Worm (Caenorhabditis elegans) whole organism, L4 larva: ENCODE measurements around the gene nhr-127.

Experiments
- F26F4.8 ChIP-seq: fragments of 200-800 bp; sonication (Bioruptor generic); conservative IDR thresholded peaks from 2 replicates; pipeline ENCODE4 v1.3.6; 2022; ENCODE audit warnings: missing genetic modification characterization, missing compliant biosample characterization
- R02D3.7 ChIP-seq: fragments of 150-350 bp; sonication (generic microtip); optimal IDR thresholded peaks from 3 replicates; lab custom pipeline; 2014; ENCODE audit warnings: missing biosample characterization, missing genetic modification characterization
- T20F7.1 ChIP-seq: fragments of 200-800 bp; sonication (Bioruptor generic); optimal IDR thresholded peaks from 2 replicates; lab custom pipeline; 2018; ENCODE audit warnings: mild to moderate bottlenecking, missing genetic modification characterization, missing compliant biosample characterization
- T26A8.4 ChIP-seq: fragments of 200-800 bp; sonication (Bioruptor generic); IDR thresholded peaks from 2 replicates; pipeline ENCODE4 v1.3.6; 2022; ENCODE audit warnings: missing genetic modification characterization, missing compliant biosample characterization
- Y105C5A.15 ChIP-seq: fragments of 200-800 bp; sonication (Bioruptor generic); IDR thresholded peaks from 2 replicates; pipeline ENCODE4 v1.3.6; 2022; ENCODE audit warnings: missing genetic modification characterization, missing compliant biosample characterization
- Y48G9A.11 ChIP-seq: fragments of 200-800 bp; sonication (Bioruptor generic); IDR thresholded peaks from 2 replicates; pipeline ENCODE4 v1.3.6; 2022; ENCODE audit warnings: missing genetic modification reagents, missing genetic modification characterization, missing compliant biosample characterization
- Y75B8A.6 ChIP-seq: fragments of 200-800 bp; sonication (Bioruptor generic); IDR thresholded peaks from 2 replicates; pipeline ENCODE4 v1.3.6; 2022; ENCODE audit warnings: missing genetic modification reagents, missing genetic modification characterization, missing compliant biosample characterization
- ZK337.2 ChIP-seq: fragments of 200-800 bp; sonication (Bioruptor generic); IDR thresholded peaks from 2 replicates; pipeline ENCODE4 v1.3.6; 2022; ENCODE audit warnings: missing genetic modification reagents, missing genetic modification characterization, missing compliant biosample characterization
- aly-2 ChIP-seq: sonication (generic microtip); optimal IDR thresholded peaks from 2 replicates; lab custom pipeline; 2018; ENCODE audit warnings: missing biosample characterization, missing genetic modification characterization
- ama-1 ChIP-seq: fragments of 150-350 bp; optimal IDR thresholded peaks from 2 replicates; lab custom pipeline; 2014; ENCODE audit warnings: inconsistent platforms, mixed read lengths
- ceh-20 ChIP-seq: fragments of 200-800 bp; sonication (Bioruptor generic); IDR thresholded peaks from 2 replicates; pipeline ENCODE4 v1.3.6; 2022; ENCODE audit warnings: missing genetic modification reagents, missing genetic modification characterization, missing compliant biosample characterization
- ces-1 ChIP-seq: fragments of 150-350 bp; sonication (generic microtip); optimal IDR thresholded peaks from 4 replicates; lab custom pipeline; 2014; ENCODE audit warnings: missing biosample characterization, missing genetic modification reagents, missing genetic modification characterization
- ctbp-1 ChIP-seq: fragments of 200-800 bp; sonication (Bioruptor generic); IDR thresholded peaks from 2 replicates; pipeline ENCODE4 v1.3.6; 2022; ENCODE audit warnings: missing genetic modification reagents, missing genetic modification characterization, missing compliant biosample characterization
- daf-12 ChIP-seq: fragments of 150-350 bp; optimal IDR thresholded peaks from 2 replicates; lab custom pipeline; 2014; ENCODE audit warnings: missing biosample characterization, missing genetic modification reagents, missing genetic modification characterization
- daf-16 ChIP-seq, 3 experiments: sonication (generic microtip); optimal IDR thresholded peaks; 2 replicates each; lab custom pipeline; 2016 to 2017; ENCODE audit warnings: missing genetic modification characterization in 3 of 3, missing genetic modification reagents in 3 of 3, mild to moderate bottlenecking in 2 of 3, missing compliant biosample characterization in 2 of 3, missing biosample characterization in 1 of 3, moderate library complexity in 1 of 3
- daf-19 ChIP-seq: fragments of 200-800 bp; sonication (Bioruptor generic); conservative IDR thresholded peaks from 2 replicates; pipeline ENCODE4 v1.3.6; 2022; ENCODE audit warnings: missing genetic modification characterization, missing compliant biosample characterization
- dmd-6 ChIP-seq: fragments of 200-800 bp; sonication (Bioruptor generic); IDR thresholded peaks from 2 replicates; pipeline ENCODE4 v1.3.6; 2022; ENCODE audit warnings: missing genetic modification reagents, missing genetic modification characterization, missing compliant biosample characterization
- dpl-1 ChIP-seq: fragments of 150-350 bp; optimal IDR thresholded peaks from 2 replicates; lab custom pipeline; 2014; ENCODE audit warnings: missing biosample characterization, missing genetic modification reagents, missing genetic modification characterization
- dve-1 ChIP-seq: sonication (generic microtip); optimal IDR thresholded peaks from 2 replicates; lab custom pipeline; 2017; ENCODE audit warnings: antibody characterized with exemption, mild to moderate bottlenecking, missing genetic modification characterization, missing compliant biosample characterization; ENCODE audit not compliant: insufficient read depth
- egl-43 ChIP-seq: fragments of 200-800 bp; sonication (Bioruptor generic); IDR thresholded peaks from 2 replicates; pipeline ENCODE4 v1.3.6; 2022; ENCODE audit warnings: missing genetic modification reagents, missing genetic modification characterization, missing compliant biosample characterization
- hlh-30 ChIP-seq: sonication (generic microtip); optimal IDR thresholded peaks from 2 replicates; lab custom pipeline; 2017; ENCODE audit warnings: antibody characterized with exemption, mild to moderate bottlenecking, missing genetic modification characterization, missing compliant biosample characterization; ENCODE audit not compliant: insufficient read depth
- hmg-1.1 ChIP-seq: fragments of 200-800 bp; sonication (Bioruptor generic); IDR thresholded peaks from 2 replicates; pipeline ENCODE4 v1.3.6; 2022; ENCODE audit warnings: missing genetic modification reagents, missing genetic modification characterization, missing compliant biosample characterization
- lin-1 ChIP-seq: fragments of 200-800 bp; sonication (Bioruptor generic); IDR thresholded peaks from 2 replicates; pipeline ENCODE4 v1.3.6; 2022; ENCODE audit warnings: missing genetic modification reagents, missing genetic modification characterization, missing compliant biosample characterization
- madf-9 ChIP-seq: fragments of 200-800 bp; sonication (Bioruptor generic); conservative IDR thresholded peaks from 2 replicates; pipeline ENCODE4 v1.3.6; 2022; ENCODE audit warnings: missing genetic modification reagents, missing genetic modification characterization, missing compliant biosample characterization
- mep-1 ChIP-seq: fragments of 150-350 bp; sonication (generic microtip); optimal IDR thresholded peaks from 3 replicates; lab custom pipeline; 2014; ENCODE audit warnings: missing biosample characterization, missing genetic modification characterization
- mes-2 ChIP-seq: sonication (generic microtip); optimal IDR thresholded peaks from 2 replicates; lab custom pipeline; 2016; ENCODE audit warnings: missing genotype, mild to moderate bottlenecking, missing genetic modification characterization, missing compliant biosample characterization; ENCODE audit not compliant: poor library complexity, severe bottlenecking
- mxl-2 ChIP-seq: fragments of 200-800 bp; sonication (Bioruptor generic); conservative IDR thresholded peaks from 2 replicates; pipeline ENCODE4 v1.3.6; 2022; ENCODE audit warnings: missing genetic modification reagents, missing genetic modification characterization, missing compliant biosample characterization
- nhr-237 ChIP-seq: sonication (generic microtip); optimal IDR thresholded peaks from 2 replicates; lab custom pipeline; 2017; ENCODE audit warnings: missing biosample characterization, missing genetic modification characterization
- nhr-25 ChIP-seq: sonication (generic microtip); optimal IDR thresholded peaks from 2 replicates; lab custom pipeline; 2017; ENCODE audit warnings: missing genetic modification characterization, mild to moderate bottlenecking, missing compliant biosample characterization, antibody characterized with exemption, moderate library complexity, borderline replicate concordance; ENCODE audit not compliant: insufficient read depth
- nhr-76 ChIP-seq: fragments of 150-350 bp; optimal IDR thresholded peaks from 2 replicates; lab custom pipeline; 2014; ENCODE audit warnings: missing biosample characterization, missing genetic modification characterization
- saeg-2 ChIP-seq: fragments of 200-800 bp; sonication (Bioruptor generic); IDR thresholded peaks from 2 replicates; pipeline ENCODE4 v1.3.6; 2022; ENCODE audit warnings: missing genetic modification reagents, missing genetic modification characterization, missing compliant biosample characterization
- sdz-12 ChIP-seq: fragments of 200-800 bp; sonication (Bioruptor generic); optimal IDR thresholded peaks from 2 replicates; lab custom pipeline; 2018; ENCODE audit warnings: mild to moderate bottlenecking, missing genetic modification characterization, missing compliant biosample characterization
- set-16 ChIP-seq: fragments of 200-800 bp; sonication (Bioruptor generic); IDR thresholded peaks from 2 replicates; pipeline ENCODE4 v1.3.6; 2022; ENCODE audit warnings: missing genetic modification reagents, missing genetic modification characterization, missing compliant biosample characterization
- skn-1 ChIP-seq: fragments of 150-350 bp; optimal IDR thresholded peaks from 2 replicates; lab custom pipeline; 2014; ENCODE audit warnings: missing biosample characterization, missing genetic modification characterization
- vab-7 ChIP-seq: fragments of 200-800 bp; sonication (Bioruptor generic); IDR thresholded peaks from 2 replicates; pipeline ENCODE4 v1.3.6; 2022; ENCODE audit warnings: missing genetic modification reagents, missing genetic modification characterization, missing compliant biosample characterization
- zfp-2 ChIP-seq: sonication (generic microtip); optimal IDR thresholded peaks from 2 replicates; lab custom pipeline; 2016; ENCODE audit warnings: mild to moderate bottlenecking, missing genetic modification characterization, missing compliant biosample characterization
- zip-11 ChIP-seq: fragments of 200-800 bp; sonication (Bioruptor generic); IDR thresholded peaks from 2 replicates; pipeline ENCODE4 v1.3.6; 2022; ENCODE audit warnings: missing genetic modification characterization, missing compliant biosample characterization
- zip-2 ChIP-seq: fragments of 150-350 bp; optimal IDR thresholded peaks from 2 replicates; lab custom pipeline; 2014; ENCODE audit warnings: missing biosample characterization, missing genetic modification characterization
- ztf-11 ChIP-seq: fragments of 150-350 bp; optimal IDR thresholded peaks from 2 replicates; lab custom pipeline; 2014; ENCODE audit warnings: missing biosample characterization, missing genetic modification characterization
- ztf-7 ChIP-seq: fragments of 150-350 bp; optimal IDR thresholded peaks from 2 replicates; lab custom pipeline; 2014; ENCODE audit warnings: missing biosample characterization, missing genetic modification characterization

The nhr-127 gene

DNA sequence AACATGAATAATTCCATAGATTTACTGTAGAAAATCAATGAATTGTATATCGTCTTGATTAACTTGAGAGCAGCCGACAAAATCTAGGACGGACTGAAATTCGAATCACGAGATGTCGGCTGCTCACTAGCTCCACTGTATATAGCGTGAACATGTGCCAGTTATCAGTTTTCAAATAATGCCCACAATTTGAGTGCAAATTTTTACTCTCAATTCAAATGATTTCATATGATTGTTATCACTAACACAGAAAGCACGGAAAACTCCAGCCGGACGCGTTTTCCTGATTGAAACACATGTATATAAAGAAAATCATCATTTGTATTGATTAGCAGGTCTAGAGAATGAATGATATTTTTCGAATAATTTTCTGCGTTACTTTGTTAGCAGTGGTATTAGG is 32.6 kb downstream of the nhr-127 start, which contains the start of gene oac-5:
TSS of gene oac-5 (plus strand) at position 301 of the 400 bp plus-strand sequence.
- TF ChIP-seq dmd-6: peak; percentile 75
- TF ChIP-seq zip-2: no peak

- TF ChIP-seq ztf-7 (tag; lab: Kevin White, UChicago) (no peak), hmg-1.1 (no peak), nhr-25 (tag; lab: Kevin White, UChicago) (no peak), hlh-30 (tag; lab: Kevin White, UChicago) (no peak), T26A8.4 (GFP tag; lab: Robert Waterston, UW) (no peak), daf-12 (tag; lab: Kevin White, UChicago) (no peak), ctbp-1 (no peak), aly-2 (no peak), sdz-12 (no peak), dpl-1 (GFP tag; lab: Kevin White, UChicago) (no peak), nhr-76 (no peak), ama-1 (no peak), daf-19 (GFP tag; lab: Robert Waterston, UW) (no peak), mes-2 (tag; lab: Kevin White, UChicago) (no peak), ztf-11 (tag; lab: Kevin White, UChicago) (no peak), R02D3.7 (tag; lab: Kevin White, UChicago) (no peak), F26F4.8 (no peak), ces-1 (no peak), mep-1 (no peak), skn-1 (tag; lab: Kevin White, UChicago) (no peak)
These were observed 37.3 kb downstream of the nhr-127 start, which contains the start of gene srbc-83 for ce11 chrV:16297070-16297469. Gene srbc-83, plus strand, starts transcription at chrV:16297370.

DNA sequence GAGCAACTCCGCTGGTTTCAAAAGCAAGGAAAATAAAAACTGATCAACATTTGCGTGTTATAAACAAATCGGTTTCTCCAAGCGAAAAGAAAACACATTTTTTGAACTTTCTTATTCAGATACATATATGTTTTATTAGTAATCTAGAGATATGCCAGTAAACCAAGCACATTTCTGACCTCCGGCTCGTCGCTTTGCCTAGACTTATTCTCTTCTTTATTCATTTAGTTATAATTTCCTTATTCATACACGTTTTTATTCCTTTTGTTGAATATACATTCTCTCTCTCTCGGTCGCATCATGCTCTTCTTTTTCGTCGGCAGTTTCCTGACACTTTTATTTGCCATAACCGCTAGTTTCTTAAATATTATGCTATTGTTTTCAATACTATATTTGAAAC is 38.9 kb downstream of the nhr-127 start, which contains the start of gene srbc-84:
TSS of gene srbc-84 (plus strand) at position 301 of the 400 bp plus-strand sequence.
- TF ChIP-seq dmd-6 (no peak), Y75B8A.6 (no peak), madf-9 (GFP tag; lab: Robert Waterston, UW) (no peak), daf-16 (GFP tag; optimal IDR thresholded peaks at IDR 0.05; lab: Kevin White, UChicago) (no peak), daf-16 (tag; optimal IDR thresholded peaks at IDR 0.05; lab: Kevin White, UChicago) (no peak), ztf-7 (tag; lab: Kevin White, UChicago) (no peak), aly-2 (no peak), Y105C5A.15 (GFP tag; lab: Robert Waterston, UW) (no peak), set-16 (GFP tag; lab: Robert Waterston, UW) (no peak), mxl-2 (GFP tag; lab: Robert Waterston, UW) (no peak), ceh-20 (GFP tag; lab: Robert Waterston, UW) (no peak), dve-1 (tag; lab: Kevin White, UChicago) (no peak), skn-1 (tag; lab: Kevin White, UChicago) (no peak), dpl-1 (GFP tag; lab: Kevin White, UChicago) (no peak)

DNA sequence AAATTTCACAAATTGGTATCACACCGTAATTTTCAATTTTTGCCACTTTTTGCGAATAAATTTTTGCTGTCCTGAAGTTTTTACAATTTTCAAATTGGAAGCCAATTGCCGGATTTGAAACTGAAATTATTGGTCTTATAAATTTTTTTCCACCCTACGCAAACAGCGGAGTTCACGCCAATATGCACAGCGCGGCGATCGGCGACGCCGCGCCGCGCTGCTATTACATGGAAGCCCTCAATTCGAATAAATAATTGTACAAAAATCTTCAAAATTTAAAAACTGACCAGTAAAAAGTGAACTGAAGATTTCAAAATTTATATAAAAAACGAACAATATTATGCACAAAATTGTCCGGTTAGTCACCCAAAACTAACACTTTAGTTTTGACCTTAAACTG is 40.0 kb downstream of the nhr-127 start:
- no peak for TF ChIP-seq T20F7.1 (GFP tag; lab: Kevin White, UChicago)
- TF ChIP-seq zfp-2 (tag; lab: Kevin White, UChicago): no peak
- TF ChIP-seq egl-43 (GFP tag; lab: Robert Waterston, UW): no peak
- TF ChIP-seq Y48G9A.11: no peak
- TF ChIP-seq nhr-237 (tag; lab: Kevin White, UChicago): no peak
- no peak for TF ChIP-seq mes-2 (tag; lab: Kevin White, UChicago)
- TF ChIP-seq ZK337.2 (GFP tag; lab: Robert Waterston, UW): no peak
- TF ChIP-seq lin-1 (GFP tag; lab: Robert Waterston, UW): no peak
- no peak for TF ChIP-seq saeg-2 (GFP tag; lab: Robert Waterston, UW)
- no peak for TF ChIP-seq F26F4.8
- TF ChIP-seq vab-7 (GFP tag; lab: Robert Waterston, UW): no peak
- TF ChIP-seq zip-11: no peak
